Fruit fly (Drosophila melanogaster): ENCODE results near the gene CG6885.
A peak's percentile ranks its signal among the peaks of the same experiment; 100 is the strongest.

The CG6885 gene

dm6 chr3L:18786066-18786426, 41.8 kb downstream of the CG6885 start (continued):
- no peak for TF ChIP-seq CG5180 (GFP tag; optimal IDR thresholded peaks at IDR 0.05)
- no peak for TF ChIP-seq ewg (GFP tag; optimal IDR thresholded peaks at IDR 0.05)
- TF ChIP-seq mld (GFP tag; IDR thresholded peaks at IDR 0.05; ENCODE audit: partially characterized antibody) = no peak
- no peak for TF ChIP-seq NC2β (GFP tag; optimal IDR thresholded peaks at IDR 0.05)
- TF ChIP-seq CG30020 (tag; optimal IDR thresholded peaks at IDR 0.05) = no peak
- peak; percentile 31 for TF ChIP-seq lilli (GFP tag; optimal IDR thresholded peaks at IDR 0.05)
- TF ChIP-seq Camta (GFP tag; optimal IDR thresholded peaks at IDR 0.05) = peak; percentile 4
- TF ChIP-seq klu (GFP tag; IDR thresholded peaks at IDR 0.05) = no peak
- no peak for TF ChIP-seq CG9215 (GFP tag; IDR thresholded peaks at IDR 0.05)
- TF ChIP-seq CG34224 (GFP tag; IDR thresholded peaks at IDR 0.05; ENCODE audit: partially characterized antibody) = no peak
- no peak for TF ChIP-seq CG1603 (tag; optimal IDR thresholded peaks at IDR 0.05)
- peak; percentile 49 for TF ChIP-seq H2.0 (GFP tag; IDR thresholded peaks at IDR 0.05)
- TF ChIP-seq Opbp (GFP tag; IDR thresholded peaks at IDR 0.05; ENCODE audit: partially characterized antibody) = no peak
- no peak for TF ChIP-seq lbe (GFP tag; optimal IDR thresholded peaks at IDR 0.05)
- TF ChIP-seq ftz-f1 (GFP tag; optimal IDR thresholded peaks at IDR 0.05) = no peak
- no peak for TF ChIP-seq CG12769 (tag; optimal IDR thresholded peaks at IDR 0.05)
- no peak for TF ChIP-seq YL-1 (GFP tag; optimal IDR thresholded peaks at IDR 0.05)
- peak; percentile 14 for TF ChIP-seq CG10209 (GFP tag; optimal IDR thresholded peaks at IDR 0.05)
- TF ChIP-seq Lhr (GFP tag; optimal IDR thresholded peaks at IDR 0.05) = no peak
- no peak for TF ChIP-seq dati (GFP tag; IDR thresholded peaks at IDR 0.05)
- TF ChIP-seq CG14860 (GFP tag; IDR thresholded peaks at IDR 0.05; ENCODE audit: partially characterized antibody) = no peak
- TF ChIP-seq gce (GFP tag; IDR thresholded peaks at IDR 0.05) = no peak
- peak; percentile 21 for TF ChIP-seq CG10274 (GFP tag; optimal IDR thresholded peaks at IDR 0.05)
- no peak for TF ChIP-seq ATbp (GFP tag; optimal IDR thresholded peaks at IDR 0.05)
- peak; percentile 19 for TF ChIP-seq CG17829 (tag; optimal IDR thresholded peaks at IDR 0.05)
- peak; percentile 52 for TF ChIP-seq tap (tag; optimal IDR thresholded peaks at IDR 0.05)
- TF ChIP-seq CG32767 (GFP tag; IDR thresholded peaks at IDR 0.05) = no peak
- peak; percentile 9 to 67 for TF ChIP-seq Hr51 (GFP tag; optimal IDR thresholded peaks at IDR 0.05)
- TF ChIP-seq CG11723 (GFP tag; optimal IDR thresholded peaks at IDR 0.05) = no peak
- peak; percentile 54 for TF ChIP-seq CG11504 (tag; optimal IDR thresholded peaks at IDR 0.05)
- TF ChIP-seq CG17802 (tag; optimal IDR thresholded peaks at IDR 0.05) = no peak
- no peak for TF ChIP-seq Mad (GFP tag; optimal IDR thresholded peaks at IDR 0.05)
- TF ChIP-seq MTF-1 (GFP tag; optimal IDR thresholded peaks at IDR 0.05; ENCODE audit: borderline replicate concordance) = no peak
- TF ChIP-seq CG31441 (GFP tag; IDR thresholded peaks at IDR 0.05) = no peak
- TF ChIP-seq Optix (GFP tag; IDR thresholded peaks at IDR 0.05) = no peak
- no peak for TF ChIP-seq Dip3 (GFP tag; optimal IDR thresholded peaks at IDR 0.05)
- TF ChIP-seq ttk (GFP tag; IDR thresholded peaks at IDR 0.05) = no peak
- TF ChIP-seq NC2α (GFP tag; optimal IDR thresholded peaks at IDR 0.05) = no peak
- peak; percentile 36 for TF ChIP-seq CG15269 (tag; optimal IDR thresholded peaks at IDR 0.05)
- no peak for TF ChIP-seq CG17912 (GFP tag; optimal IDR thresholded peaks at IDR 0.05)
- TF ChIP-seq TFAM (GFP tag; optimal IDR thresholded peaks at IDR 0.05) = no peak
- no peak for TF ChIP-seq D19B (GFP tag; optimal IDR thresholded peaks at IDR 0.05)
- no peak for TF ChIP-seq CG4282 (GFP tag; optimal IDR thresholded peaks at IDR 0.05)
- no peak for TF ChIP-seq CG12155 (GFP tag; optimal IDR thresholded peaks at IDR 0.05)
- TF ChIP-seq hb (GFP tag; IDR thresholded peaks at IDR 0.05; ENCODE audit: partially characterized antibody) = no peak
- TF ChIP-seq kah (GFP tag; optimal IDR thresholded peaks at IDR 0.05) = no peak
- TF ChIP-seq CG31365 (tag; optimal IDR thresholded peaks at IDR 0.05) = no peak
- peak; percentile 48; the same call in 1 of the 2 replicates for TF ChIP-seq vvl (GFP tag; IDR thresholded peaks at IDR 0.05)
- TF ChIP-seq Aef1 (GFP tag; IDR thresholded peaks at IDR 0.05) = peak; percentile 27; the same call in 1 of the 3 replicates
- TF ChIP-seq chn (GFP tag; optimal IDR thresholded peaks at IDR 0.05) = no peak
- no peak for TF ChIP-seq CG13894 (tag; optimal IDR thresholded peaks at IDR 0.05)

Measured in whole organism, embryonic.